Fruit fly (Drosophila melanogaster): ENCODE data around the gene CG7246.

The CG7246 gene

DNA sequence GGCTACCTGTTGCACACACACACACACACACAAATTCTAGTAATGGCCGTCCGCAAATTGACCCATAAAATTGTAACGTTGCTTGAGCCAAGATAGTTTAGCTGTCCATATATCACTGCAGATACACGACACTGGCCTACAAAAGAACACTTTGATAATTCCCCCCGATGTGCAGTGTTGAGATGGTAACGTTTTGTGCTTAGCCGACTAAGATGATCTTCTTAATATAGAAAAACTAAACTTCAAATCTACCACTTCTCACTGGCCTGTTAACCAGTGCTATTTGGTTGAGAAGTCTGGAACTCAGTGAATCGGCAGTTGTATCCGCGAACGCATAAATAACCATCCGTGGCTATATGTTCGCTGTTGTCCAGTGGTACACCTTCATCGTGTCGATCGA, 12.0 kb downstream of the CG7246 start (continued):
- TF ChIP-seq E2f1 (GFP tag; IDR thresholded peaks at IDR 0.05), result peak; percentile 34; the same call in 1 of the 2 replicates
- no peak for TF ChIP-seq ttk (GFP tag; IDR thresholded peaks at IDR 0.05)
- no peak for TF ChIP-seq Dref (GFP tag; IDR thresholded peaks at IDR 0.05)
- no peak for TF ChIP-seq prd (optimal IDR thresholded peaks at IDR 0.05)
- peak; percentile 14; the same call in 1 of the 3 replicates for TF ChIP-seq prd (GFP tag; IDR thresholded peaks at IDR 0.05)
- TF ChIP-seq Gsc (GFP tag; IDR thresholded peaks at IDR 0.05), result no peak
- TF ChIP-seq MBD-R2 (GFP tag; IDR thresholded peaks at IDR 0.05), result no peak
- 0 out of 3 replicates have a peak, but pooled peaks have one; percentile 29 for TF ChIP-seq C15 (GFP tag; IDR thresholded peaks at IDR 0.05)
- TF ChIP-seq CG1603 (tag; optimal IDR thresholded peaks at IDR 0.05), result peak; percentile 40
- no peak for TF ChIP-seq ara (GFP tag; IDR thresholded peaks at IDR 0.05)
- TF ChIP-seq CG8388 (GFP tag; optimal IDR thresholded peaks at IDR 0.05), result no peak
- TF ChIP-seq sob (GFP tag; IDR thresholded peaks at IDR 0.05), result peak; percentile 56
- no peak for TF ChIP-seq schlank (tag; optimal IDR thresholded peaks at IDR 0.05)
- no peak for TF ChIP-seq pros (GFP tag; optimal IDR thresholded peaks at IDR 0.05)
- no peak for TF ChIP-seq yki (optimal IDR thresholded peaks at IDR 0.05)
- no peak for TF ChIP-seq crol (GFP tag; IDR thresholded peaks at IDR 0.05)
- TF ChIP-seq sug (tag; optimal IDR thresholded peaks at IDR 0.05), result no peak
- TF ChIP-seq caup (GFP tag; optimal IDR thresholded peaks at IDR 0.05; ENCODE audit: severe bottlenecking), result no peak
- TF ChIP-seq mirr (GFP tag; optimal IDR thresholded peaks at IDR 0.05), result no peak
- no peak for TF ChIP-seq trh (GFP tag; optimal IDR thresholded peaks at IDR 0.05)
- no peak for TF ChIP-seq dati (GFP tag; IDR thresholded peaks at IDR 0.05)
- TF ChIP-seq stc (GFP tag; IDR thresholded peaks at IDR 0.05), result no peak
- no peak for TF ChIP-seq eve (GFP tag; optimal IDR thresholded peaks at IDR 0.05)
- TF ChIP-seq insv (GFP tag; optimal IDR thresholded peaks at IDR 0.05), result no peak
- no peak for TF ChIP-seq dmrt11E (tag; optimal IDR thresholded peaks at IDR 0.05)
- 0 out of 2 replicates have a peak, but pooled peaks have one; percentile 6 for TF ChIP-seq al (GFP tag; IDR thresholded peaks at IDR 0.05)
- no peak for TF ChIP-seq Hr51 (GFP tag; optimal IDR thresholded peaks at IDR 0.05)
- TF ChIP-seq CG12769 (tag; optimal IDR thresholded peaks at IDR 0.05), result peak; percentile 31
- TF ChIP-seq Chrac-16 (GFP tag; optimal IDR thresholded peaks at IDR 0.05), result no peak
- peak; percentile 38; the same call in 1 of the 2 replicates for TF ChIP-seq vvl (GFP tag; IDR thresholded peaks at IDR 0.05)
- no peak for TF ChIP-seq CG18476 (GFP tag; optimal IDR thresholded peaks at IDR 0.05)
- TF ChIP-seq ci (GFP tag; IDR thresholded peaks at IDR 0.05), result 0 out of 3 replicates have a peak, but pooled peaks have one; percentile 31
- TF ChIP-seq dysf (GFP tag; IDR thresholded peaks at IDR 0.05), result peak; percentile 43; the same call in 2 of the 3 replicates
- no peak for TF ChIP-seq CG6254 (GFP tag; optimal IDR thresholded peaks at IDR 0.05)
- no peak for TF ChIP-seq Adf1 (GFP tag; IDR thresholded peaks at IDR 0.05)
- TF ChIP-seq CG1792 (GFP tag; optimal IDR thresholded peaks at IDR 0.05), result no peak
- TF ChIP-seq CG15073 (GFP tag; optimal IDR thresholded peaks at IDR 0.05), result no peak

DNA sequence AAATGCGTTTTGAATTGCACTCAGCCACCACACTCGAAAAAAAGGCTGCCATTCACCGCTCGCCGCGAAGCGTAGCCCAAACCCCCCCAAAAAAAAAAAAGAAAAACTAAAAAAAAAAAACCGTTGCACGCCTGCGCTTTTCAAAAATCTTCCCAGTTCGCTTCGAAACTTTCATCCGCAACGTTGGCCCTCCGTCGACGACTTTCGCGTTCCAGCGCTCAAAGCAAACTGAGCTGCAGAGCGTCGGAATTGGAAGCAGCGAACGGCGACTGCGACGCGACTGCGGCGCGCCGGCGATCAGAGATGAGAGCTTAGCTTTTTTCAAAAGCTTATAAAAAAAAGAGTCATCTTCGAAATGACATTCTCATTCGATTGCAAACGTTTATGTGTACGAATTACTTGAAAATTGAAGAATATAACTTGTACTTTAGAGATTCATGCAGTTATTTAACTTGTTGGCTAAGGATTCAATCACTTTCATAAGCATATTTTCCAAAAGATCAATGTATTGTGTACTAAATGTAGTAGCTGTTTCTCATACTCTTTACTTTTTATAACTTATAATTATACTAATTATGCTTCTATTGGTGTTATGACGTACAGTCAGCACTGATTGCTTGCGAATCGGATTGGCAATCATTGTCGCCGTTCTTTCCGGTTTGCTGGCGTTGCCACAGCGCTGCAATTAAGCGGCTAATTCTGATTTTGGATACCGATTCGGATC, 12.9 kb downstream of the CG7246 start, which contains the start of gene CG15365:
TSS of gene CG15365 (minus strand) at position 230 of the 724 bp plus-strand sequence.
- TF ChIP-seq CG15269 (tag; optimal IDR thresholded peaks at IDR 0.05), result peak; percentile 9
- TF ChIP-seq Blimp-1 (GFP tag; optimal IDR thresholded peaks at IDR 0.05), result no peak
- peak; percentile 82 for TF ChIP-seq Jarid2 (GFP tag; optimal IDR thresholded peaks at IDR 0.05)
- peak; percentile 15 for TF ChIP-seq nom (GFP tag; optimal IDR thresholded peaks at IDR 0.05)
- peak; percentile 78 for TF ChIP-seq Sry-β (GFP tag; optimal IDR thresholded peaks at IDR 0.05)
- TF ChIP-seq CG12659 (GFP tag; optimal IDR thresholded peaks at IDR 0.05), result no peak
- 0 out of 3 replicates have a peak, but pooled peaks have one; percentile 9 for TF ChIP-seq CG17361 (GFP tag; IDR thresholded peaks at IDR 0.05)
- peak; percentile 50; the same call in 1 of the 2 replicates for TF ChIP-seq Bgb (GFP tag; IDR thresholded peaks at IDR 0.05; ENCODE audit: partially characterized antibody)
- TF ChIP-seq knrl (GFP tag; IDR thresholded peaks at IDR 0.05; ENCODE audit: partially characterized antibody), result peak; percentile 32; the same call in 1 of the 3 replicates
- TF ChIP-seq CG13287 (GFP tag; IDR thresholded peaks at IDR 0.05; ENCODE audit: partially characterized antibody), result peak; percentile 11; the same call in 1 of the 2 replicates
- TF ChIP-seq CG17359 (tag; optimal IDR thresholded peaks at IDR 0.05), result peak; percentile 35
- TF ChIP-seq NFAT (GFP tag; IDR thresholded peaks at IDR 0.05), result peak; percentile 39
- 0 out of 2 replicates have a peak, but pooled peaks have one; percentile 17 for TF ChIP-seq CG42726 (GFP tag; IDR thresholded peaks at IDR 0.05; ENCODE audit: partially characterized antibody)
- TF ChIP-seq vvl (GFP tag; IDR thresholded peaks at IDR 0.05), result peak; percentile 21; the same call in 1 of the 2 replicates
- TF ChIP-seq Myb (GFP tag; optimal IDR thresholded peaks at IDR 0.05), result peak; percentile 43
